Fruit fly (Drosophila melanogaster): ENCODE results near the gene Gyc32E.

The Gyc32E gene

DNA sequence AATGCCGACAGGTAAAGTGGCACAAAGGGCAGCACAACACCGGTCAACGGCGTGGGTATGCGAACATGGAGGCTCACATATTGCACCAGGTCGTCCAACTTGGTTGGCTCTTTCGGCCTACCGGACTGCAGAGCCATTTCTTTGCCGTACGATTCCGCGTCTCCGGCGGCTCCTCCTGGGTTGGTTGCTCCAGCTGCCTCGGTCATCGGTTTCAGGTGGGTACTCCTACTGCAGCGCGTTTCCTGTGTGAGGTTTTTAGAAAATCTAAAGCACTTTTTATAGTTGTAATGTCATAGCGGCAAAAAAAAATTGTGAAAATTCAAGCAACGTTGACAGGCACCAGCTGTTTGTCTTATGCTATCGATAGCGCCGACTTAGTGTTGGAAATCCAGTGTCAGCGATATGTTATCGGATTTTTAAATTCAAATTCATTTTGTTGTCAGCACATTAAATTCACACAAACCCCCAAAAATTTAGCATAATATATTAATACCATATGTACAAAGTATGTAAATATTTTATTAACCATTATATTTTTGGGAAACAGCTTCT lies 28.9 kb downstream of the Gyc32E start, which contains the start of gene CG6230 (continued):
- no peak for TF ChIP-seq twi (tag; optimal IDR thresholded peaks at IDR 0.05)
- TF ChIP-seq Trl (optimal IDR thresholded peaks at IDR 0.05) = no peak
- TF ChIP-seq Trl (GFP tag; optimal IDR thresholded peaks at IDR 0.05) = no peak
- no peak for TF ChIP-seq CG15269 (tag; optimal IDR thresholded peaks at IDR 0.05)
- TF ChIP-seq Abd-B (GFP tag; optimal IDR thresholded peaks at IDR 0.05) = no peak
- no peak for TF ChIP-seq CG3726 (GFP tag; IDR thresholded peaks at IDR 0.05)
- peak; percentile 71 for TF ChIP-seq Bgb (GFP tag; IDR thresholded peaks at IDR 0.05; ENCODE audit: partially characterized antibody)
- TF ChIP-seq BEAF-32 (GFP tag; optimal IDR thresholded peaks at IDR 0.05) = peak; percentile 70
- no peak for TF ChIP-seq dan (GFP tag; IDR thresholded peaks at IDR 0.05)
- no peak for TF ChIP-seq E2f1 (GFP tag; IDR thresholded peaks at IDR 0.05)
- TF ChIP-seq CG4617 (GFP tag; optimal IDR thresholded peaks at IDR 0.05; ENCODE audit: borderline replicate concordance) = peak; percentile 59
- no peak for TF ChIP-seq CG1024 (GFP tag; IDR thresholded peaks at IDR 0.05)
- no peak for TF ChIP-seq ERR (GFP tag; optimal IDR thresholded peaks at IDR 0.05)
- no peak for TF ChIP-seq Lhr (GFP tag; optimal IDR thresholded peaks at IDR 0.05)
- TF ChIP-seq Sry-δ (GFP tag; optimal IDR thresholded peaks at IDR 0.05) = peak; percentile 61
- TF ChIP-seq CG13624 (GFP tag; optimal IDR thresholded peaks at IDR 0.05) = no peak
- TF ChIP-seq CG10543 (GFP tag; optimal IDR thresholded peaks at IDR 0.05) = no peak
- no peak for TF ChIP-seq grn (GFP tag; optimal IDR thresholded peaks at IDR 0.05)
- TF ChIP-seq pfk (GFP tag; optimal IDR thresholded peaks at IDR 0.05) = no peak
- TF ChIP-seq CG7963 (GFP tag; IDR thresholded peaks at IDR 0.05; ENCODE audit: partially characterized antibody) = peak; percentile 11; the same call in 1 of the 3 replicates
- peak; percentile 55; the same call in 1 of the 2 replicates for TF ChIP-seq hbn (GFP tag; IDR thresholded peaks at IDR 0.05; ENCODE audit: partially characterized antibody)
- TF ChIP-seq CG4328 (GFP tag; optimal IDR thresholded peaks at IDR 0.05) = no peak
- TF ChIP-seq caup (GFP tag; optimal IDR thresholded peaks at IDR 0.05; ENCODE audit: severe bottlenecking) = no peak
- TF ChIP-seq E2f2 (GFP tag; IDR thresholded peaks at IDR 0.05) = peak; percentile 90
- no peak for TF ChIP-seq CG10147 (GFP tag; optimal IDR thresholded peaks at IDR 0.05)
- no peak for TF ChIP-seq CG8944 (GFP tag; optimal IDR thresholded peaks at IDR 0.05)
- TF ChIP-seq inv (GFP tag; IDR thresholded peaks at IDR 0.05; ENCODE audit: partially characterized antibody) = 0 out of 2 replicates have a peak, but pooled peaks have one; percentile 34
- no peak for TF ChIP-seq CG10979 (tag; optimal IDR thresholded peaks at IDR 0.05)
- no peak for TF ChIP-seq CG4854 (GFP tag; optimal IDR thresholded peaks at IDR 0.05)
- no peak for TF ChIP-seq Deaf1 (tag; optimal IDR thresholded peaks at IDR 0.05)
- TF ChIP-seq dmrt99B (tag; optimal IDR thresholded peaks at IDR 0.05) = no peak
- no peak for TF ChIP-seq Max (GFP tag; optimal IDR thresholded peaks at IDR 0.05)
- peak; percentile 71 for TF ChIP-seq amos (GFP tag; IDR thresholded peaks at IDR 0.05; ENCODE audit: partially characterized antibody)
- peak; percentile 67; the same call in 2 of the 3 replicates for TF ChIP-seq Opbp (GFP tag; IDR thresholded peaks at IDR 0.05; ENCODE audit: partially characterized antibody)

DNA sequence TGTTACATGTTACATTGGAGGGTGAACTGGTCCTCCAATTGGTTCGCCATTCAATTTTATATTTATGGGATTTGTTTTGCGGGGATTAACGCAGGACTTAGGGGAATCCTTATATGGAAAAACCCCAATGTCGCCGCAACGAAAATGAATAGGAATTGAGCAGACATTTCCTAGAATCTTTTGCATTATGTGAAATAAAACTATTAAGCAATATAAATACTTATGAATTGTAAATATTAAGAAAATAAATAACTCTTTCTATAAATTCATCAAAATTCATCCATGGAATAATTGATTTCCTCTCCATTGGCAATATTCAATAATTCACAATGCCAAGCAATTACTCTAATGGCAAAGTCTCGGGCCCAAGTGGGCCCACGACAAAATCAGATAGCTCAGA lies 35.2 kb downstream of the Gyc32E start, which contains the start of gene Gr32a:
Gene Gr32a (plus strand): TSS at position 301 of the 400 bp plus-strand sequence.
- TF ChIP-seq CG8359 (GFP tag; optimal IDR thresholded peaks at IDR 0.05; ENCODE audit: borderline replicate concordance) = no peak
- TF ChIP-seq phol (tag; optimal IDR thresholded peaks at IDR 0.05) = no peak
- no peak for TF ChIP-seq Ets65A (GFP tag)
- TF ChIP-seq CG11398 (GFP tag; optimal IDR thresholded peaks at IDR 0.05) = no peak
- TF ChIP-seq her (GFP tag; optimal IDR thresholded peaks at IDR 0.05) = no peak
- TF ChIP-seq danr (GFP tag; IDR thresholded peaks at IDR 0.05) = no peak
- TF ChIP-seq Dll (GFP tag; IDR thresholded peaks at IDR 0.05; ENCODE audit: partially characterized antibody) = no peak
- TF ChIP-seq CG15011 (GFP tag; optimal IDR thresholded peaks at IDR 0.05) = no peak
- no peak for TF ChIP-seq esg (GFP tag; conservative IDR thresholded peaks at IDR 0.05)
- TF ChIP-seq CG4820 (GFP tag; optimal IDR thresholded peaks at IDR 0.05) = no peak
- TF ChIP-seq bab2 (GFP tag; optimal IDR thresholded peaks at IDR 0.05) = no peak

Measured in whole organism, embryonic.